Fruit fly (Drosophila melanogaster) S2 (cell line): ENCODE data around the gene mbm.

Experiments used
- CG8478 ChIP-seq: fragments of >200 bp; optimal IDR thresholded peaks from 2 replicates; lab custom pipeline; 2018
- CTCF ChIP-seq, 2 experiments: fragments of >200 bp; optimal IDR thresholded peaks; 2 replicates each; lab custom pipeline; 2018

Gene mbm

DNA sequence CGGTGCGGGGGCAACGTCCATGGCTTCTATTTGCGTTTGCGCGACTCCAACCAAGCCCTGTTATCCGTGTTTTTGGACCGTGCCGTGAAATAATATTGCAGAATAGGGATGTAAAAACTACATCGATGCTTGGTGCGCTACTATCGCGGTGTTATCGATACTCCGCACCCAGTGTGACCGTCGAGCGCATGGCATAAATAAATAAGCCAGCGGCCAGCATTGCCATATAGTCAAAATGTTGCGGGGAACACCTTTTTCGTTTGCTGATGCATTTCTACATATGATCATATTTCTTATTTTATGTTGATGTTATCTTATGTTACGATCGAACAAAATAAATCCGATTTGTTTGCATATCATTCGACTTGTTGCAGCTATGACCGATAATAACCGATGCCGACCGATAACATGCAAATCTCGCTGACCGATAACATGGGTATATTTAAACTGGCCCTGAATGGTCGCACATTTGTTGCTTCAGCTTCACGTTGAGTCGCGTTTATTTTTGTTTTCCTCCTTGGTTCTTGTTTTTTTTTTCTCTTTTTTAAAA, 3.7 kb upstream of the mbm start, which contains the start of gene smo:
Gene smo (plus strand): TSS at position 461 of the 550 bp plus-strand sequence.
- TF ChIP-seq CG8478 (lab: Kevin White, UChicago): no peak
- TF ChIP-seq CTCF (optimal IDR thresholded peaks at IDR 0.05; lab: Kevin White, UChicago): peak; percentile 32 to 54

DNA sequence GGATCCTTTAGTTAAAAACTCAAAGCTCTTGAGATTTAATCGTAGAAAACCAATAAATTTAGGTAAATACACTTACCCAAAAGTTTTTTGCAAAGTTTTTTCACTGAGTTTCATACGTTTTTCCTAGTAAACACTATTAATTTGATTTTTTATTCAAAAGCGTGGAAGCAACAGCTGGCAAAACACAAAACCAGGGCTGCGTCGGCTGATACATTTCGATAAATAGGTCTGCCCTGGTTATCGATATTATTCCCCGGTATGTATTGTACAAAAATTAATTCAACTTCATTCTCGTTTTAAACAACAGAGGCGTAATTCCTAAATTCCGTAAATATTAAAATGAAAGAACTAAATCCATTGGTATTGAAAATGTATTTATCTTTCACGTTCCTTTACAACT, 2.0 kb downstream of the mbm start, which contains the start of gene Dus1:
Gene Dus1 (minus strand): TSS at position 192 of the 400 bp plus-strand sequence.
- no peak for TF ChIP-seq CG8478 (lab: Kevin White, UChicago)
- TF ChIP-seq CTCF (optimal IDR thresholded peaks at IDR 0.05; lab: Kevin White, UChicago): no peak

DNA sequence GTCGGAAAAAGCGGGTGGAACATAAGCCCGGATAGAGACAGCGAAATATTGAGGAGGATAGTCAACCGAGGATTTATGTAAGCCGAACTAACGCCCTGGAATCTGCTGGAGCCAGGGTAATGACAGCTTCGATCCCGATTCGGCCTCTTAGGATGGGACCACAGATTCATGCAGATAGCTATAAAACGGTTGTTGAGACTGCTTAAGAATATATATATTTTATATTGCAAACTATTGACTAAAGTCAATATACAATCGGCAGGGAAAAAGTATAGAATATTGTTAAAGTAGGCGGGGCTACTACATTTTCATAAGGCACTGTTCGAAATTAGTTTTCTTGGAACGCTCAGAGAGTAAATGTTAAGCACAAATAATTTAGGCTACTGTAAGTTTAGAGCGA, 4.7 kb downstream of the mbm start, which contains the start of gene CG3345:
Gene CG3345 (plus strand): TSS at position 301 of the 400 bp plus-strand sequence.
- TF ChIP-seq CTCF (optimal IDR thresholded peaks at IDR 0.05; lab: Kevin White, UChicago) (no peak), CG8478 (lab: Kevin White, UChicago) (no peak)

DNA sequence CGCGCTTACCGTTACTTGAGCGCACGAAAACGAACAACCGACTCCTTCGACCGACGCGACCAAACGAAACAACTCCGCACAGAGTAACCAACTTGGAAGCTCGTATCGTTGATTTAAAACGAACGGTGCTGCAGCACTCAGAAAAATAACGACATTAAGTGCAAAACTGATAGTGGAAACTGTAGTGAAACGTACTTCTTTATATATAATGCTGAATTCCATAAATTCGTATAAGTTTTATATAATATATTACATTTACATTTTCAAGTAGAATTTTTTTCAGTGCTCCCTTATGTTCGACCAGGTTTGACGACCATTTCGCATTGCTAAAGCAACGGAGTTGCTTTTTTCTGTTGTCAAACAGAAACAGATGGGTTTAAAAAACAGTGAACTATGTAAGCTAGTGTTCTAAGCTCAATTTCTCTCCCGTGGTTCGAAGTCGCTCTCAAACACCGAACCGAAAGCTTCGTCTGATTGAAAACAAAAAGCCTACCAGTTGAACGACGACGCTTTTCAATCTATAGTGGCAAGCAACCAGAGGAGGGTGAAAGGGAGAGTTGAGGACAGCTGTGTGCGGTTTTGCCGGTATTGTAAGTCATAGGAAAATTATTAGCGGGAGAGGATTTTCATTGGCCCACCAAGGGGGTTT, 6.0 kb downstream of the mbm start, which contains the start of gene CG17075:
Gene CG17075 (minus strand): TSS at position 65 of the 649 bp plus-strand sequence.
- no peak for TF ChIP-seq CG8478 (lab: Kevin White, UChicago)
- TF ChIP-seq CTCF (optimal IDR thresholded peaks at IDR 0.05; lab: Kevin White, UChicago): no peak

DNA sequence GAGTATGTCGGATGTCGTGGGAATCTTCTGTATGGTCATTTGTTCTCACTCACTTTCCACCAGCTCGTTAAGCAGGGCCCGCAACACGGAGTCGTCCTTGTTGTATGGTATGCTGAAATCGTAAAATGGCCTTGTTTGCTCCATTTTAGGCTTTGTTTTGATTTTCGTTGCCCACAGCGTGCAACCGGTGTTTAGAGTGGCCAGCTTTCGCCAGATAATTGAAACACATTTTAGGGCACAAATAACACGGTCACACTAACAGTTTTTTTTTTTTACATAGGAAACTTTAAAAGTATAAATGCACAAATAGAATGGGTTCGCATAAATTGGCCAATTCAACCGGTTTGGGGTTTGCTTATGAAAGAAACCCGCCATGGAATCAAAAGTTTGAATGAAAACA, 21.3 kb downstream of the mbm start, which contains the start of gene Rpp30:
Gene Rpp30 (minus strand): TSS at position 200 of the 400 bp plus-strand sequence.
- TF ChIP-seq CTCF (optimal IDR thresholded peaks at IDR 0.05; lab: Kevin White, UChicago) (peak in 1 of 2 experiments; percentile 21), CG8478 (lab: Kevin White, UChicago) (no peak)

DNA sequence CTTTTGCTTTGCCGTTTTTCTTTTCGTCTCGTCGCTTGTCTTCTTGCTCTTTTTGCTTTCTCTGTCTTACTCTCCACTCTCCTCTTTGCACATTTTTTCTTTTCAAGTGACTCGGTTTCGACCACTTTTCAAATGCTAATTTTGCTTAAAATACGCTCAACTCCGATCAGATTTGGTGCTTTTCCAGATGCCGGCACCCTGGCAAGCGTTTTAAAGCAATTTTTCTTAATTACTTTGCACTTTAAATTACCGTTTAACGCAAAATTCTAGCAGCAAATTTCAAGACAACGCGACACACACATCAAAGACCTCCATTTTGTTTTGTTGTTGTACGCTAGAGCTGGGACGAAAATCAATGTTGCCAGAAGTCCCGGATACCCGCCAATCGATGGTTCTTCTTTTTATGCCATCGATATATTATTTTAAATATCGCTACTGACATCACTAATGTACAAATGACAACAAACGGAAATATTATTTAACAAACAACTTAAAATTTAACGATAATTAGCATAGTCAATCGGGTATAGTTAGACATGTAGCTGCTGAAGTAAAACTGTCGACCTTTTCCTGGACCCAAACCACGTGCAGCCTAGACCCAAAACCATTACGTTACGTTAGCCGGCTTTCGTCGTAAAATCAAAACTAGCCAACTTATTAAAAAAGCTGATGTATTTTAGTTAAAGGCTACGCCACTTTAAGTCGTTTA, 22.9 kb downstream of the mbm start, which contains the start of gene kis:
Gene kis (minus strand): TSS at position 317 of the 709 bp plus-strand sequence.
- TF ChIP-seq CG8478 (lab: Kevin White, UChicago) (no peak), CTCF (optimal IDR thresholded peaks at IDR 0.05; lab: Kevin White, UChicago) (peak; percentile 29 to 50)

DNA sequence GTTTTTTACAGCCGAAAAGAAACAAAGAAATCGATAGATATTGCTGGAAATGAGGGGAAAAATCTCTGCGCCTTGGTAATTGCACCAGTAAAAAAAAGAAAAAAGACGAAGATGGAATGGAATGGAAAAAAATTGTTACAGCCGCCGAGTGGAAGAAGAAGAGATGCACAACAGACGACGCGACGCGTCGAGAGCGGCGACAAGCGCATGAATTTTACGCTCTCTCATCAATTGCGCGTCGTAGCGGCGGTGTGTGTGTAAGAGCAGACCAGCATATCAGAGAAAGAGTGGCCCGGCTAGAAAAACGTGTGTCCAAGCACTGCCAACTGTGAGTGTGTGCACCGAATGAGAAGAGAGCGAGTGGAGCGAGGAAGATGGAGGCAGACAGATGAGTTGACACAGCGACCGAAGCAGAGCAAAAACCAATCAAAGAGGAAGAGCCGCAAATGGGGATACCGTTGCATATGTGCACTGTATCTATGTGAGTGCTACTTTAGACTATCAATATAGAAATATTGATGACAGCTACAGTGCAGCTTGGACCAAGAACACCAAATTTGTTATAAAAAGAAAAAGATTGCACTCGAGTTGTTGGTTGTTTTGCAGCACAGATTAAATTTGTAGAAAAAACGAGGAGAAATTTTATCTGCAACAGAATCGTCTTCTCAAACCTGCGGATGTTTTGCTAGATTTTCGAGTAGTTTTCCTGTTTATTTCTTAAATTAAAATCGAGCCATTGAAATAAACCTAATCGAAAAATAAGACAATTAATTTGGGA, 24.3 kb downstream of the mbm start:
- TF ChIP-seq CTCF (optimal IDR thresholded peaks at IDR 0.05; lab: Kevin White, UChicago) (no peak), CG8478 (lab: Kevin White, UChicago) (no peak)

DNA sequence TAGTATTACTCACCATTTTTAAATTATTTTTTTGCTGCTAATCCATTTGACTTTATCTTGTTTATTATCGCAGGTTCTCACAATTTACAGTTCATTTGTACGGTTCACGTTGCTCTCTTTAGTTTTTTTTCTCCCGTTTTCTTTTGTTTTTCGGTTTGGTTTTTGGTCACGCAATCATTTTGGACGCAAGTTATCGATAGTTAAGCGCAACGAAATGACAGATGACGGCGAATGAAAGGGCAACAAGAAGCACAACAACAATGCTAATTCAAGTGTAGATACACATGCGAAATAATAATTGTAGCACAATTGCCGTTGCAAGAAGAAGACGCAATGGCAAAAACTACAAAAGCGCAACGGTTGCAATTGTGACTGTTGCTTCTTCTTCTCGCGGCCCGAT, 24.9 kb downstream of the mbm start:
- TF ChIP-seq CTCF (optimal IDR thresholded peaks at IDR 0.05; lab: Kevin White, UChicago) (no peak), CG8478 (lab: Kevin White, UChicago) (no peak)

DNA sequence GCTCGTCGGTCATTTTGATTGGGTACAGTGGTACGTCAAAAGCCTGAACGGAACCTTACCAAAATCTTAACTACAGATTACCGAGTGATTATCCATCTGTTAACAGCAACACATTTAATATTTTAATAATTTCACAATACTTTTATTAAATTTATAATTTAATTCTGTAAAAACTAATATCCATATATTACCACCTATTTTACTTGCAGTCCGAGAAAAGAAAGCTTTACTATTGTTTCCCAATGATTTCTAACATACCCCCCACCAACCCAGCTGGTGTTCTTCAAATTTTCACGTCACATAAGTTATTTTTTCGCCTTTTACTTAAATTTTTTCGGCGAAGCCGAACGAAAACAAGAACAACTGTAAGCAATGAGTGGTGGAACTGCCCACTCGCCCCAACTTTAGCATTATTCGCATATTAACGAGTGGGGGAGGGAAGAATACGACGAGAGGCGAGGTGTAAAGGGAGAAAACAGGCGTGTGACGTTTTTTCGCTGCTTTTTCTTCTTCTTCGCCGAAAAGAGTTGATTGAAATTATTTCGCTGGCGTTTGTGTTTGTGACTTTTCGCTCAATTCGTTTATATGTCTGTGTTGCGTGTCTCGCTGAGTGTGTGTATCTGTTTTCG, 25.6 kb downstream of the mbm start:
- TF ChIP-seq CG8478 (lab: Kevin White, UChicago) (no peak), CTCF (optimal IDR thresholded peaks at IDR 0.05; lab: Kevin White, UChicago) (no peak)

DNA sequence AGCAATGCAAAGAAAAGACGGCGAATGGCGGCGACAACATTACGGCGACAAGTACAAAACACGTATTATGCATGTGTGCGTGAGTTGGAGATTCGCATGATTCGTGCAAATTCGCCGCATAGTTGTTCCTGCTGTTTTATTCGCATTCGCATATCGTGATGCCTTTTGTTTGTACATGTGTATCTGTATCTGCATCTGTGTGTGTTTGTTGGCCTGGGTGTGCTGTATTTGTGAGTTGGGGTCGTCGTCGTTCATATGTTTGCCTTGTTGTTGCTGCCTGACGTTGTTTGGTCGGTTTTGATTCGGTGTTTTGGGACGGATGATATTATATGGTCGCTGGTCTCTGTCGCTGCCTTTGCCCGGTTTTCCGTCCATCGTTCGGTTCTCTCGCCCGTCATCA, 26.1 kb downstream of the mbm start:
- TF ChIP-seq CG8478 (lab: Kevin White, UChicago) (no peak), CTCF (optimal IDR thresholded peaks at IDR 0.05; lab: Kevin White, UChicago) (no peak)

DNA sequence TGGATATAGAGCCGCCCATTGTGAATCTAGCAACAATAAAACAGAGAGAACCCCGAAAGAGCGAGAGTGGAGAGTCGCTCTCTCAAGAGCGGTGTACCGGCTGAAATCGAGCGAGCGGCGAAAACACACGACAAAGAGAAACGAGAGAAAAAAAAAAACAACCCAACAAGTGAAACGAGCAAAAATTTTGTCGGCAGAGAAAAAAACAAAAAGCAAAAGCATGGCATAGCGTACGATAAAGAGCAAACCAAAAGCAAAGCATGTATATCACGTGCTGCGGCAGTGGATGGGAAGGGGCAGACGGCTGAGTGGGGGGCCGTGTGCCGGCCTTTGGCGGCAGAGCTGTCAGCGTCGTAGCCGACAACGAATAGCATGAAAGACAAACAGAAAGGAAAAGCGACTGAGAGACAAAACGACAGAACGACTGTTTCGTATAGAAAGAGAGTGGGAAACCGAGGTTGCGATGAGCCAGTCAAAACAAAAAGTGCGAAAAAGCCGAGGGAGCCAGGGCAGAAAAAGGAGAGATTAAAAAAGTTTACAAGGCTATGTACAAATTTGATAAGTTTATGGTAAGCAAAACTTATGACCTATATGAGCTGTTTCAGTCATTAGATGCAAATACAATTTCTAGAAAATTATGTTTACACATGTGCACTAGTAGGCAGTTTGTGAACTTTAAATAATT, 26.7 kb downstream of the mbm start:
- no peak for TF ChIP-seq CG8478 (lab: Kevin White, UChicago)
- no peak for TF ChIP-seq CTCF (optimal IDR thresholded peaks at IDR 0.05; lab: Kevin White, UChicago)

DNA sequence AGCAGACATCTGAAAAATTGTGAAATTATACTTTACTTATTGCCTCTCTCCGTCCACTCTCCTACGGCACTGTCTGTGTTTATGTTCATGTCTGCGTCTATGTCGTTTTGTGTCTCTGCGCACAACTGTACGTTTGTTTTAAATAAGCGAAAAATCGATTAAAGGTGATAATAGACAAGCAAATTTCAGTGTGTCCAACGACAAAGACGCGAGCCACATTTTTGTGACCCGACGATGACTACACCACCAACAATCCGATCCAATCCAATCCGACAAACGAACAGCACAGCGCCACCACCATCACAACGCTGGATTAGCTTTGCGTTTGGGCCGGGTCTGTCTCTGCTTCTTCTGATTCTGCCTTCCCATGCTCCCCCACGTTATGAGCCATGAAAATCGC, 29.0 kb downstream of the mbm start:
- TF ChIP-seq CTCF (optimal IDR thresholded peaks at IDR 0.05; lab: Kevin White, UChicago): no peak

DNA sequence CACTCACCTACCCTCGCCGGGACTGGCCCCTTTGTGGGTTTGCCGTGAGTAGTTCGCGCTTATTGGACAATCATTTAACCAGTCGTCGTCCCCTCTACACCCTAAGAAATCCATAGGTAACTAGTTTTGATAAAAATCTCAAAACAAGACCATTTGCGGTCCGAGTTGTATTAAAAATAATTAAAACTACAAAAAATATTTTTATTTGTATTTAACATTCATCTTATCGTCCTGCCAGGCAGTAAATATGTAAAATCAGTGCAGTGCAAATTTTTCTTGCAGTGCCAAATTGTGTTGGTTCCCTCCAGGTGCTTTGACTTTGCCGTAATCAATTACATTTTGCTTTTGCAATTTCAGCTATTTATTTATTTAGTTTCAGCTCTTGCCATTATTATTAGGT, 29.7 kb downstream of the mbm start:
- TF ChIP-seq CG8478 (lab: Kevin White, UChicago) (no peak), CTCF (optimal IDR thresholded peaks at IDR 0.05; lab: Kevin White, UChicago) (no peak)
